Worm (Caenorhabditis elegans) whole organism, late embryonic: ENCODE results near the gene sma-2.

ENCODE experiments used
- F13H6.1 ChIP-seq: sonication (generic microtip); optimal IDR thresholded peaks from 2 replicates; lab custom pipeline; 2016; ENCODE audit warnings: missing genetic modification characterization, missing compliant biosample characterization
- ama-1 ChIP-seq: fragments of 150-350 bp; optimal IDR thresholded peaks from 2 replicates; lab custom pipeline; 2014
- eyg-1 ChIP-seq: sonication (generic microtip); optimal IDR thresholded peaks from 2 replicates; lab custom pipeline; 2016; ENCODE audit warnings: missing genotype, missing genetic modification characterization, missing compliant biosample characterization
- sox-4 ChIP-seq: sonication (generic microtip); optimal IDR thresholded peaks from 2 replicates; lab custom pipeline; 2017; ENCODE audit warnings: mild to moderate bottlenecking, missing genetic modification characterization, inconsistent platforms, missing compliant biosample characterization
- tbx-2 ChIP-seq: sonication (generic microtip); optimal IDR thresholded peaks from 2 replicates; lab custom pipeline; 2016; ENCODE audit warnings: missing genetic modification characterization, missing compliant biosample characterization
- unc-55 ChIP-seq: sonication (generic microtip); optimal IDR thresholded peaks from 2 replicates; lab custom pipeline; 2017; ENCODE audit warnings: missing biosample characterization, missing genetic modification reagents, missing genetic modification characterization

DNA sequence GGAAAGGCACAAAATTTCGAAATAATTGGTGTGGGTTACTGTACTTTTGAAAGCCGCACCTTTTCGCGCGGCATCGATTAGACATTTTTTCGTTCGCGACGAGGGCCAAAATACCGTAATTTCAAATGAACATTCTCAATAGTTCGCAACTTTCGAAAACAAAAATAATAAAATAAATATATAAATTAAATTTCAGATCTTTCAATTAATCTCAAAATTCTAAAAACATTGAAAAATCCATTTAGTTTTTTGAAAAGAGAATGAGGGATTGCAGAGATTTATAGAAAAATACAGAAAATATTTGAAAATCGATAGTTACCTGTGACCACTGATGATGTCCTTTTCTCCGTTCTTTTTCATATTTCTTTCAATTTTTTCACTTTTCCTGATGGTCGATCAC, 36.6 kb downstream of the sma-2 start, which contains the start of gene K02D10.8:
- TF ChIP-seq eyg-1 (tag; lab: Kevin White, UChicago) (no peak), ama-1 (lab: Kevin White, UChicago) (no peak), sox-4 (tag; lab: Kevin White, UChicago) (no peak), unc-55 (GFP tag; lab: Kevin White, UChicago) (no peak), F13H6.1 (tag; lab: Kevin White, UChicago) (no peak), tbx-2 (tag; lab: Kevin White, UChicago) (no peak)
